Worm (Caenorhabditis elegans): Measurements from ENCODE around the gene F55A11.1.

Gene F55A11.1

ce11 chrV:11803518-11803994 lies 39.4 kb upstream of the F55A11.1 start (continued):
- peak; percentile 88 for TF ChIP-seq somi-1 (GFP tag; optimal IDR thresholded peaks at IDR 0.05)
- no peak for TF ChIP-seq K12H6.12 (tag; optimal IDR thresholded peaks at IDR 0.05)
- no peak for TF ChIP-seq zfh-2 (GFP tag; conservative IDR thresholded peaks at IDR 0.05)

- TF ChIP-seq let-607 (tag; optimal IDR thresholded peaks at IDR 0.05) (peak in 1 of 2 experiments; percentile 24), B0336.3 (GFP tag; IDR thresholded peaks at IDR 0.05) (no peak), tbx-9 (tag; optimal IDR thresholded peaks at IDR 0.05; ENCODE audit: borderline replicate concordance) (no peak), ZK185.1 (tag; optimal IDR thresholded peaks at IDR 0.05; ENCODE audit: poor library complexity, severe bottlenecking) (no peak), lir-1 (GFP tag; conservative IDR thresholded peaks at IDR 0.05) (no peak), C06A6.2 (GFP tag; conservative IDR thresholded peaks at IDR 0.05) (peak; percentile 60; the same call in 1 of the 2 replicates), F23B12.7 (tag; optimal IDR thresholded peaks at IDR 0.05; ENCODE audit: insufficient read depth) (no peak), Y53F4B.3 (GFP tag; IDR thresholded peaks at IDR 0.05) (no peak), T07F8.4 (tag; optimal IDR thresholded peaks at IDR 0.05) (no peak), attf-5 (GFP tag; optimal IDR thresholded peaks at IDR 0.05) (no peak), F49E8.2 (tag; optimal IDR thresholded peaks at IDR 0.05; ENCODE audit: insufficient read depth) (no peak), hmg-1.2 (GFP tag; IDR thresholded peaks at IDR 0.05) (no peak), ceh-100 (GFP tag; IDR thresholded peaks at IDR 0.05) (no peak), ztf-18 (tag; optimal IDR thresholded peaks at IDR 0.05) (no peak), pha-4 (tag; optimal IDR thresholded peaks at IDR 0.05) (no peak), Y67H2A.10 (GFP tag; conservative IDR thresholded peaks at IDR 0.05) (no peak), chd-7 (tag; optimal IDR thresholded peaks at IDR 0.05) (peak; percentile 37), F22D6.2 (tag; optimal IDR thresholded peaks at IDR 0.05) (peak; percentile 4), B0261.1 (tag; optimal IDR thresholded peaks at IDR 0.05) (no peak), bed-2 (GFP tag; IDR thresholded peaks at IDR 0.05) (no peak), fkh-3 (tag; optimal IDR thresholded peaks at IDR 0.05) (no peak), attf-3 (GFP tag; conservative IDR thresholded peaks at IDR 0.05) (no peak), snpc-4 (GFP tag; optimal IDR thresholded peaks at IDR 0.05) (no peak), snpc-4 (tag; optimal IDR thresholded peaks at IDR 0.05) (no peak), egl-44 (GFP tag; IDR thresholded peaks at IDR 0.05) (no peak), cebp-1 (GFP tag; IDR thresholded peaks at IDR 0.05) (no peak), cebp-1 (tag; optimal IDR thresholded peaks at IDR 0.05) (peak; percentile 28), tbp1 (GFP tag; optimal IDR thresholded peaks at IDR 0.05) (peak; percentile 15), somi-1 (GFP tag; optimal IDR thresholded peaks at IDR 0.05) (peak; percentile 95), die-1 (tag; optimal IDR thresholded peaks at IDR 0.05) (peak; percentile 51), lin-35 (GFP tag; optimal IDR thresholded peaks at IDR 0.05) (no peak), F57A8.1 (GFP tag; optimal IDR thresholded peaks at IDR 0.05) (no peak), rcor-1 (GFP tag; IDR thresholded peaks at IDR 0.05) (no peak), F57C9.4 (tag; optimal IDR thresholded peaks at IDR 0.05) (no peak), nhr-120 (GFP tag; IDR thresholded peaks at IDR 0.05) (no peak), unc-62 (GFP tag; optimal IDR thresholded peaks at IDR 0.05) (no peak), sptf-2 (GFP tag; optimal IDR thresholded peaks at IDR 0.05) (no peak), nfyb-1 (GFP tag; IDR thresholded peaks at IDR 0.05) (no peak), lin-26 (GFP tag; IDR thresholded peaks at IDR 0.05) (peak; percentile 58; the same call in 1 of the 2 replicates), snpc-1.1 (tag; optimal IDR thresholded peaks at IDR 0.05; ENCODE audit: insufficient read depth) (no peak), ccch-3 (GFP tag; optimal IDR thresholded peaks at IDR 0.05) (no peak), attf-6 (GFP tag; IDR thresholded peaks at IDR 0.05) (no peak), ekl-4 (GFP tag; IDR thresholded peaks at IDR 0.05) (no peak), him-1 (tag; optimal IDR thresholded peaks at IDR 0.05) (no peak)
Measured at ce11 chrV:11802508-11802907, 38.3 kb upstream of the F55A11.1 start.

All from whole organism, young adult.